Worm (Caenorhabditis elegans): ENCODE data around the gene cyp-14A3.
A peak's percentile ranks its signal among the peaks of the same experiment; 100 is the strongest.

cyp-14A3 gene

ce11 chrX:13242231-13242630 is 31.8 kb downstream of the cyp-14A3 start, which contains the start of gene K08H2.5:
K08H2.5 (minus strand) TSS chrX:13242331.
- TF ChIP-seq ham-2 (GFP tag; optimal IDR thresholded peaks at IDR 0.05) = no peak
- no peak for TF ChIP-seq nhr-2 (tag; optimal IDR thresholded peaks at IDR 0.05)
- TF ChIP-seq zip-8 (tag; optimal IDR thresholded peaks at IDR 0.05) = no peak
- no peak for TF ChIP-seq flh-1 (GFP tag; optimal IDR thresholded peaks at IDR 0.05)
- no peak for TF ChIP-seq lsy-2 (tag; optimal IDR thresholded peaks at IDR 0.05)
- no peak for TF ChIP-seq nhr-12 (tag; optimal IDR thresholded peaks at IDR 0.05)
- no peak for TF ChIP-seq ztf-11 (tag; optimal IDR thresholded peaks at IDR 0.05)
- TF ChIP-seq unc-120 (tag; optimal IDR thresholded peaks at IDR 0.05; ENCODE audit: poor library complexity, severe bottlenecking) = no peak
- TF ChIP-seq hlh-1 (tag; optimal IDR thresholded peaks at IDR 0.05) = no peak
- no peak for TF ChIP-seq ceh-43 (GFP tag; optimal IDR thresholded peaks at IDR 0.05)
- TF ChIP-seq ces-1 (GFP tag; optimal IDR thresholded peaks at IDR 0.05) = no peak
- no peak for TF ChIP-seq unc-62 (GFP tag; optimal IDR thresholded peaks at IDR 0.05)
- TF ChIP-seq drap-1 (GFP tag; optimal IDR thresholded peaks at IDR 0.05) = no peak
- TF ChIP-seq bed-3 (GFP tag; optimal IDR thresholded peaks at IDR 0.05) = no peak
- TF ChIP-seq mab-5 (tag; optimal IDR thresholded peaks at IDR 0.05) = no peak
- TF ChIP-seq snpc-4 (tag; optimal IDR thresholded peaks at IDR 0.05) = no peak
- no peak for TF ChIP-seq M03D4.4 (tag; optimal IDR thresholded peaks at IDR 0.05)
- TF ChIP-seq nhr-28 (tag; optimal IDR thresholded peaks at IDR 0.05) = no peak

ce11 chrX:13238197-13238596 is 35.8 kb downstream of the cyp-14A3 start, which contains the start of gene K08H2.4:
K08H2.4 (plus strand) TSS chrX:13238497.
- TF ChIP-seq unc-39 (tag; optimal IDR thresholded peaks at IDR 0.05) = no peak
- no peak for TF ChIP-seq tbx-8 (GFP tag; optimal IDR thresholded peaks at IDR 0.05)
- peak; percentile 33 for TF ChIP-seq hlh-1 (tag; optimal IDR thresholded peaks at IDR 0.05)
- no peak for TF ChIP-seq bed-3 (GFP tag; optimal IDR thresholded peaks at IDR 0.05)
- no peak for TF ChIP-seq snpc-4 (tag; optimal IDR thresholded peaks at IDR 0.05)
- peak; percentile 21 for TF ChIP-seq ceh-39 (tag; optimal IDR thresholded peaks at IDR 0.05)
- no peak for TF ChIP-seq nhr-76 (tag; optimal IDR thresholded peaks at IDR 0.05)
- TF ChIP-seq nhr-28 (tag; optimal IDR thresholded peaks at IDR 0.05) = no peak
- no peak for TF ChIP-seq unc-120 (tag; optimal IDR thresholded peaks at IDR 0.05; ENCODE audit: poor library complexity, severe bottlenecking)

ce11 chrX:13237102-13237501 is 36.9 kb downstream of the cyp-14A3 start, which contains the start of gene K08H2.3:
K08H2.3 (plus strand) TSS chrX:13237402.
- TF ChIP-seq blmp-1 (tag; optimal IDR thresholded peaks at IDR 0.05) (no peak), mep-1 (tag; optimal IDR thresholded peaks at IDR 0.05) (no peak), ceh-43 (GFP tag; optimal IDR thresholded peaks at IDR 0.05) (no peak), nhr-76 (tag; optimal IDR thresholded peaks at IDR 0.05) (no peak)

ce11 chrX:13234879-13235278 is 39.1 kb downstream of the cyp-14A3 start, which contains the start of gene K08H2.2:
K08H2.2 (minus strand) TSS chrX:13234979.
- no peak for TF ChIP-seq nhr-28 (tag; optimal IDR thresholded peaks at IDR 0.05)
- TF ChIP-seq bed-3 (GFP tag; optimal IDR thresholded peaks at IDR 0.05) = no peak
- no peak for TF ChIP-seq lsy-2 (tag; optimal IDR thresholded peaks at IDR 0.05)
- TF ChIP-seq nhr-12 (tag; optimal IDR thresholded peaks at IDR 0.05) = no peak
- TF ChIP-seq ceh-39 (tag; optimal IDR thresholded peaks at IDR 0.05) = no peak

ce11 chrX:13232259-13232658 is 41.7 kb downstream of the cyp-14A3 start, which contains the start of gene bgnt-1.5:
bgnt-1.5 (minus strand) TSS chrX:13232359.
- TF ChIP-seq snpc-4 (tag; optimal IDR thresholded peaks at IDR 0.05) (no peak), cnd-1 (tag; optimal IDR thresholded peaks at IDR 0.05) (no peak), unc-39 (tag; optimal IDR thresholded peaks at IDR 0.05) (no peak), ham-2 (GFP tag; optimal IDR thresholded peaks at IDR 0.05) (no peak), sem-2 (GFP tag; optimal IDR thresholded peaks at IDR 0.05) (no peak), drap-1 (GFP tag; optimal IDR thresholded peaks at IDR 0.05) (no peak), nhr-2 (tag; optimal IDR thresholded peaks at IDR 0.05) (no peak), unc-120 (tag; optimal IDR thresholded peaks at IDR 0.05; ENCODE audit: poor library complexity, severe bottlenecking) (no peak), pha-4 (tag; optimal IDR thresholded peaks at IDR 0.05) (no peak), M03D4.4 (tag; optimal IDR thresholded peaks at IDR 0.05) (no peak), ceh-83 (GFP tag; optimal IDR thresholded peaks at IDR 0.05) (no peak), ceh-39 (tag; optimal IDR thresholded peaks at IDR 0.05) (no peak), flh-1 (GFP tag; optimal IDR thresholded peaks at IDR 0.05) (no peak), lin-13 (tag; optimal IDR thresholded peaks at IDR 0.05) (no peak), sptf-1 (tag; optimal IDR thresholded peaks at IDR 0.05) (no peak), mep-1 (tag; optimal IDR thresholded peaks at IDR 0.05) (no peak), hlh-1 (tag; optimal IDR thresholded peaks at IDR 0.05) (no peak), ztf-11 (tag; optimal IDR thresholded peaks at IDR 0.05) (no peak), tbx-8 (GFP tag; optimal IDR thresholded peaks at IDR 0.05) (no peak)
